Fruit fly (Drosophila melanogaster): Measurements from ENCODE around the gene bsk.
A peak's percentile ranks its signal among the peaks of the same experiment; 100 is the strongest.

The bsk gene

DNA sequence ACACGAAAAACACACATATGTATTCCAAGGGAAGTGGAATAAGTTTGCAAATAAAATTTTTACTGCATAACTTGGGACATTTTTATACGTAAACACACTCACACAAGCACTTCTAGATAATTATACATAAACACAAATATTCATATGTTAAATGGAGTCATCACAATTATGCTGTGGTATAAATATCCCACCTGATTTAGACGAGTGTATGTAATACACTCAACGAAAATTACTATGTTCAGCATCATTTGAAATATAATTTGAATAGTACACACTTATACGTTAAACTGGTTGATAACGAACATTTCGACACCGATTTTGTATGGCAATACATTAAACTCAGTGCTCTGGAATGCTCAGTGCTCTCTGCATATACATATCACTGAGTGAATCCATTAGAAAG is 19.2 kb downstream of the bsk start:
- TF ChIP-seq CG34367 (tag; optimal IDR thresholded peaks at IDR 0.05) (no peak), D1 (tag; optimal IDR thresholded peaks at IDR 0.05) (no peak), Ets98B (GFP tag; IDR thresholded peaks at IDR 0.05) (no peak), CG32121 (GFP tag; IDR thresholded peaks at IDR 0.05) (peak; percentile 54; the same call in 1 of the 2 replicates), CG12605 (GFP tag; IDR thresholded peaks at IDR 0.05) (no peak), CG8301 (tag; optimal IDR thresholded peaks at IDR 0.05) (peak; percentile 61), Snoo (tag; optimal IDR thresholded peaks at IDR 0.05) (no peak), CG10348 (GFP tag; IDR thresholded peaks at IDR 0.05) (no peak), CG17806 (tag; optimal IDR thresholded peaks at IDR 0.05) (peak; percentile 53), CG4496 (GFP tag; IDR thresholded peaks at IDR 0.05) (peak; percentile 65; the same call in 2 of the 3 replicates), CG14655 (GFP tag; optimal IDR thresholded peaks at IDR 0.05) (no peak), Pif1B (GFP tag; optimal IDR thresholded peaks at IDR 0.05) (peak; percentile 62), rn (GFP tag; IDR thresholded peaks at IDR 0.05) (no peak), Pif1A (GFP tag; optimal IDR thresholded peaks at IDR 0.05) (peak; percentile 79), CG8159 (tag; optimal IDR thresholded peaks at IDR 0.05) (peak; percentile 38), CG13204 (GFP tag; optimal IDR thresholded peaks at IDR 0.05) (no peak), gl (tag; optimal IDR thresholded peaks at IDR 0.05) (no peak), CG15710 (tag; optimal IDR thresholded peaks at IDR 0.05) (peak; percentile 10), fd96Ca (GFP tag; IDR thresholded peaks at IDR 0.05) (no peak), CG9948 (tag; optimal IDR thresholded peaks at IDR 0.05) (peak; percentile 30), EcR (GFP tag; optimal IDR thresholded peaks at IDR 0.05) (no peak)

DNA sequence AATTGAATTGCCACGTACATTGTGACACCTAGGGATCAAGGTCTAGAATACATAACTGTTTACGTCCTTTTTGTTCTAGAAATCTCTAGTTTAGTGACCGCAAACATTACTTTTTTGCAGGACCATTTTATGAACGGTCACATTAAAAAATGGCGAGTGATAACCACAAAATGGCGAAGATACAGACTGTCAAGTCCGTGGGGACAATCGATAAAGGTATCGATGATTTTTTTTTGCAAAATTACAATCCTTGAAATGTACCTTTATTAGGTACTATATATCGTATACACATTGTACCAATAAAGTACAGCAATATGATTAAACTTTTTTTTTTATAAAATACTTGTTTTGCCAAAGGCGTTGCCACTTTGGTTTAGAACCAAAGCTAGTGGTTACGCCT is 19.8 kb downstream of the bsk start:
- no peak for TF ChIP-seq CG15710 (tag; optimal IDR thresholded peaks at IDR 0.05)
- no peak for TF ChIP-seq Snoo (tag; optimal IDR thresholded peaks at IDR 0.05)
- no peak for TF ChIP-seq Ets98B (GFP tag; IDR thresholded peaks at IDR 0.05)
- no peak for TF ChIP-seq CG34367 (tag; optimal IDR thresholded peaks at IDR 0.05)
- no peak for TF ChIP-seq CG12605 (GFP tag; IDR thresholded peaks at IDR 0.05)
- no peak for TF ChIP-seq fd96Ca (GFP tag; IDR thresholded peaks at IDR 0.05)
- TF ChIP-seq rn (GFP tag; IDR thresholded peaks at IDR 0.05): no peak
- TF ChIP-seq CG8159 (tag; optimal IDR thresholded peaks at IDR 0.05): no peak
- TF ChIP-seq Pif1A (GFP tag; optimal IDR thresholded peaks at IDR 0.05): no peak
- TF ChIP-seq CG32121 (GFP tag; IDR thresholded peaks at IDR 0.05): no peak
- TF ChIP-seq Pif1B (GFP tag; optimal IDR thresholded peaks at IDR 0.05): no peak
- no peak for TF ChIP-seq CG9948 (tag; optimal IDR thresholded peaks at IDR 0.05)
- TF ChIP-seq CG13204 (GFP tag; optimal IDR thresholded peaks at IDR 0.05): no peak
- no peak for TF ChIP-seq CG4496 (GFP tag; IDR thresholded peaks at IDR 0.05)
- no peak for TF ChIP-seq D1 (tag; optimal IDR thresholded peaks at IDR 0.05)
- TF ChIP-seq CG10348 (GFP tag; IDR thresholded peaks at IDR 0.05): no peak
- no peak for TF ChIP-seq gl (tag; optimal IDR thresholded peaks at IDR 0.05)
- no peak for TF ChIP-seq CG14655 (GFP tag; optimal IDR thresholded peaks at IDR 0.05)
- TF ChIP-seq EcR (GFP tag; optimal IDR thresholded peaks at IDR 0.05): no peak
- no peak for TF ChIP-seq CG8301 (tag; optimal IDR thresholded peaks at IDR 0.05)

DNA sequence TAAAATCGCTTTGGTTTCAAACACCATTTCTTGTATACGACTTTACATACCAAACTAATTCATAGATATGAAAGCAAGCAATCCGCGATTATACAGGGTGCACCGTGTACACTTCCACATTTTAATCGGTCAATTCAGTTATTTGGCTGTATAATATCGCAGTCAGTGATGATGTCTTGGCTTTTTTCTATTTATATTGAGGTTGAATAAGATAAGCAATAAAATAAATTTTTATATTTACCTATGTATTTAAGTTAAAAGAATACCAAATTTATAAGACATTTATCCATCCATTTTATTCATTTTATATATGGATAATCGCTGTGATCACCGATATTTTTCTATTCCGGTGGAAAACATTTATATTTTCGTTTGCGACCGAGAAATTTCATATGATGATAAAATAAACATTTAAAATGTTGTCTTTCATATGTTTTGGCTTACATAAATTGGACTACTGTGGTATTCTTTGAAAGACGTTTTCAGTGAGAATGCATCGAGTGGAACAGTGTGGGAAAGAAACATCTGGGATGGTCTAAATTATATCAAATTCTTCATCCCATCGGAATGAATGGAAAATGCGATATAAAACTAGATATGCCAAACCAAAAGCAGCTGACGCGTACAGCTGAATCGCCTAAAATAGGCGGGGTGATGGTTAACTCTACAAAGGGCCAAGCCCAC is 23.4 kb downstream of the bsk start, which contains the start of gene CG5708:
Gene CG5708, minus strand, starts transcription at position 85 of the 684 bp plus-strand sequence.
- no peak for TF ChIP-seq rn (GFP tag; IDR thresholded peaks at IDR 0.05)
- TF ChIP-seq Pif1A (GFP tag; optimal IDR thresholded peaks at IDR 0.05): no peak
- TF ChIP-seq CG15710 (tag; optimal IDR thresholded peaks at IDR 0.05): peak; percentile 11
- TF ChIP-seq Snoo (tag; optimal IDR thresholded peaks at IDR 0.05): no peak
- no peak for TF ChIP-seq CG12605 (GFP tag; IDR thresholded peaks at IDR 0.05)
- no peak for TF ChIP-seq CG34367 (tag; optimal IDR thresholded peaks at IDR 0.05)

DNA sequence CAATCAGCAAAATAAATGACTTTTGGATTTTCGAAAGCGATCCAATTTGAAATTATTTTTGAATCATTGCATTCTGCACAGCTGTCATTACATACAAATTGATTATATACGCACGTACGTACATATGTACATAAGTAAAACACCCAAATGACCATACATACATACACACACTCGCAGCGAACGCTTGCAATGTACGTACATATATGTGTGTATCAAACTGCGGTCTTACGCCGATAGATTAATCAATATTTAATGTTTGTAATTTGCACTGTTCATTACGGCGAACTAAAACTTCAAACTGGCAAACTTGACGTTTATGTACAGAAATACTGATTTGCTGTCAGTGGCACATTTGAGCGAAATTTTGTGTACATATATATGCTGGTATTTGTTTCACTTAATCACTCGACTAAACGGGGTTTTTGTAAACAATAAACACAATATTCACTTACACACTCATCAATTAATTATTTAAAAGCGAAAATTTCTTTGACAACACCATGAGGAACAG is 24.0 kb downstream of the bsk start:
- TF ChIP-seq D1 (tag; optimal IDR thresholded peaks at IDR 0.05): no peak
- TF ChIP-seq CG15710 (tag; optimal IDR thresholded peaks at IDR 0.05): no peak

DNA sequence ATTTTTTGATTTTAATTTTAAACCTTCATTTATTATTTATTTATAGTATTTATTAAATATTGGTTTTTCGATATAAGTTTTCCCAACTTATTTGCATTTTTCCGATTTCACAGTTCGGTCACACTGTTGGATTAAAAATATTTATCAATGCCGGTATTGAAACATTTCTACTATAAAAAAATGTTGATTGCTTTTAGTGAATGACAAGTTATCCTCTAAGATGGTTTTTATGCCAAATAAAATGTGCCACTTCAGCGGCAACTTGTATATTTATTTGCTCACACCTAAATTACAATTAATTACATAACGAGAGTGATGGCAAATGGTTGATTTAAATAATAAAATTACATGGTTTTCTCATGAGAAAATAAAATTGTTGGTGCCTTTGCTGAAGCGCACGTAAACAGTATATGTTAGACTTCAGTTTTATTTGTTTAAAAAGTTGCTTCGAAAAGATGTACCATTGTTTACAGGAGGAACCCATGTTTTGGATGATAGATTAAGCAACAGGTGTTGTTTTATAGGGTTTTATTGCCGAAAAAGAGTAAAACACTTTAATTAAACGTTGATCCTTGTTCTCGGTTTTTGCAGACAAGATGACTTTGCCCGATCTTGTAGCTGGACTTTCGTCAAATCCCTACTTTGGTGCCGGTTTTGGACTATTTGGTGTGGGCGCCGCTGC is 27.6 kb downstream of the bsk start, which contains the start of gene Bcs1:
Gene Bcs1, plus strand, starts transcription at position 108 of the 682 bp plus-strand sequence.
- TF ChIP-seq D1 (tag; optimal IDR thresholded peaks at IDR 0.05) (peak; percentile 25), fd96Ca (GFP tag; IDR thresholded peaks at IDR 0.05) (no peak)

DNA sequence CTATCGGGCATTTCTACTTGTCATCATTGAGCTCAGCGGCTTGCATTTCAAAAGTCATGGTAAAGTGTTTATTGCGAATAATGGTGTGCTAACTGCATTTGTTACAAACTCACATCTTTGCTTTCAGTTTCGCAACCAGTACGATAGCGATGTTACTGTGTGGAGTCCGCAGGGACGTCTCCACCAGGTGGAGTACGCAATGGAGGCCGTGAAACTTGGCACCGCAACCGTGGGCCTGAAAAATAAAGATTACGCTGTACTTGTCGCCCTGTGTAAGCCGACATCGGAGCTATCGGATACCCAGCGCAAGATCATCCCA is 29.0 kb downstream of the bsk start:
- no peak for TF ChIP-seq CG8301 (tag; optimal IDR thresholded peaks at IDR 0.05)
- TF ChIP-seq CG4496 (GFP tag; IDR thresholded peaks at IDR 0.05): no peak
- TF ChIP-seq Pif1B (GFP tag; optimal IDR thresholded peaks at IDR 0.05): no peak
- no peak for TF ChIP-seq CG15710 (tag; optimal IDR thresholded peaks at IDR 0.05)
